Worm (Caenorhabditis elegans): ENCODE results near the gene C33B4.2.

The C33B4.2 gene

ce11 chrII:11335670-11336069 lies 36.3 kb downstream of the C33B4.2 start:
- no peak for TF ChIP-seq nhr-23 (tag; optimal IDR thresholded peaks at IDR 0.05)
- TF ChIP-seq ceh-82 (tag; optimal IDR thresholded peaks at IDR 0.05), result no peak
- TF ChIP-seq unc-55 (GFP tag; optimal IDR thresholded peaks at IDR 0.05), result peak; percentile 68
- no peak for TF ChIP-seq R02D3.7 (tag; optimal IDR thresholded peaks at IDR 0.05)
- no peak for TF ChIP-seq nhr-77 (tag; optimal IDR thresholded peaks at IDR 0.05)
- no peak for TF ChIP-seq lin-39 (tag; optimal IDR thresholded peaks at IDR 0.05)
- TF ChIP-seq zag-1 (tag; optimal IDR thresholded peaks at IDR 0.05), result peak; percentile 63
- no peak for TF ChIP-seq Y55F3AM.14 (GFP tag; optimal IDR thresholded peaks at IDR 0.05)
- peak; percentile 38 for TF ChIP-seq C34F6.9 (tag; optimal IDR thresholded peaks at IDR 0.05)
- no peak for TF ChIP-seq nhr-21 (tag; optimal IDR thresholded peaks at IDR 0.05)
- no peak for TF ChIP-seq mdl-1 (tag; optimal IDR thresholded peaks at IDR 0.05)
- TF ChIP-seq ztf-11 (tag; optimal IDR thresholded peaks at IDR 0.05), result no peak

- peak; percentile 54 for TF ChIP-seq snpc-4 (tag; optimal IDR thresholded peaks at IDR 0.05)
- peak; percentile 6 for TF ChIP-seq sma-9 (GFP tag; optimal IDR thresholded peaks at IDR 0.05)
- TF ChIP-seq sma-9 (tag; optimal IDR thresholded peaks at IDR 0.05), result no peak
- no peak for TF ChIP-seq mab-5 (tag; optimal IDR thresholded peaks at IDR 0.05)
These were observed 37.9 kb downstream of the C33B4.2 start for ce11 chrII:11333846-11334638.

- TF ChIP-seq unc-55 (GFP tag; optimal IDR thresholded peaks at IDR 0.05) (peak; percentile 28), sma-9 (GFP tag; optimal IDR thresholded peaks at IDR 0.05) (no peak), sma-9 (tag; optimal IDR thresholded peaks at IDR 0.05) (no peak)
These were observed 38.6 kb downstream of the C33B4.2 start for ce11 chrII:11333375-11333774.

- peak; percentile 22 for TF ChIP-seq C34F6.9 (tag; optimal IDR thresholded peaks at IDR 0.05)
- no peak for TF ChIP-seq unc-55 (GFP tag; optimal IDR thresholded peaks at IDR 0.05)
- no peak for TF ChIP-seq elt-3 (tag; optimal IDR thresholded peaks at IDR 0.05)
- TF ChIP-seq dmd-4 (tag; optimal IDR thresholded peaks at IDR 0.05), result no peak
- no peak for TF ChIP-seq crh-2 (tag; optimal IDR thresholded peaks at IDR 0.05)
These were observed 42.9 kb downstream of the C33B4.2 start, which contains the start of gene tag-180 for ce11 chrII:11329021-11329479. TSS of gene tag-180 (minus strand) at chrII:11329429.

All from whole organism, L2 larva.